Fruit fly (Drosophila melanogaster) whole organism, embryonic: Measurements from ENCODE around the gene Eip63E.

ENCODE experiments used
- Abd-B ChIP-seq: fragments of 200-800 bp; sonication (Bioruptor generic); optimal IDR thresholded peaks from 2 replicates; lab custom pipeline; 2018; ENCODE audit warnings: missing biosample characterization, mild to moderate bottlenecking, missing genetic modification characterization, moderate library complexity
- Atf3 ChIP-seq: fragments of 200-800 bp; sonication (Bioruptor generic); optimal IDR thresholded peaks from 3 replicates; lab custom pipeline; 2016; ENCODE audit warnings: missing biosample characterization, missing genetic modification characterization
- Awh ChIP-seq: fragments of 200-800 bp; sonication (Bioruptor generic); IDR thresholded peaks from 2 replicates; pipeline ENCODE4, ENCODE4 v1.3.6; 2022; ENCODE audit warnings: missing biosample characterization, missing genetic modification characterization
- B-H2 ChIP-seq: fragments of 200-800 bp; sonication (Bioruptor generic); optimal IDR thresholded peaks from 2 replicates; lab custom pipeline; 2018; ENCODE audit warnings: missing biosample characterization, mild to moderate bottlenecking, missing genetic modification characterization
- CG10267 ChIP-seq: fragments of 200-800 bp; sonication (Bioruptor generic); optimal IDR thresholded peaks from 2 replicates; lab custom pipeline; 2018; ENCODE audit warnings: missing biosample characterization, mild to moderate bottlenecking, missing genetic modification characterization, moderate library complexity
- CG10321 ChIP-seq: fragments of 200-800 bp; sonication (Bioruptor generic); IDR thresholded peaks from 2 replicates; pipeline ENCODE4 v1.3.6; 2022; ENCODE audit warnings: missing biosample characterization, missing genetic modification characterization
- CG13296 ChIP-seq: fragments of 200-800 bp; sonication (Bioruptor generic); optimal IDR thresholded peaks from 3 replicates; lab custom pipeline; 2018; ENCODE audit warnings: missing biosample characterization, mild to moderate bottlenecking, missing genetic modification characterization
- CG13624 ChIP-seq: fragments of 200-800 bp; sonication (Bioruptor generic); optimal IDR thresholded peaks from 2 replicates; lab custom pipeline; 2016; ENCODE audit warnings: missing biosample characterization, missing genetic modification characterization
- CG14667 ChIP-seq: fragments of 200-800 bp; sonication (Bioruptor generic); IDR thresholded peaks from 2 replicates; pipeline ENCODE4 v1.3.6; 2022; ENCODE audit warnings: missing biosample characterization, missing genetic modification characterization
- CG15479 ChIP-seq: fragments of 200-800 bp; sonication (Bioruptor generic); optimal IDR thresholded peaks from 3 replicates; lab custom pipeline; 2019; ENCODE audit warnings: missing biosample characterization, mild to moderate bottlenecking, missing genetic modification characterization, moderate library complexity
- CG17359 ChIP-seq: fragments of 200-800 bp; sonication (Bioruptor generic); optimal IDR thresholded peaks from 3 replicates; lab custom pipeline; 2018; ENCODE audit warnings: missing biosample characterization, mild to moderate bottlenecking, missing genetic modification characterization, moderate library complexity
- CG18599 ChIP-seq: fragments of 200-800 bp; sonication (Bioruptor generic); optimal IDR thresholded peaks from 3 replicates; lab custom pipeline; 2017; ENCODE audit warnings: missing biosample characterization, missing genetic modification characterization, mild to moderate bottlenecking, moderate library complexity, missing genetic modification reagents
- CG2199 ChIP-seq: fragments of 200-800 bp; sonication (Bioruptor generic); IDR thresholded peaks from 3 replicates; pipeline ENCODE4 v1.3.6; 2022; ENCODE audit warnings: missing biosample characterization, missing genetic modification characterization
- CG32532 ChIP-seq: fragments of 200-800 bp; sonication (Bioruptor generic); IDR thresholded peaks from 2 replicates; pipeline ENCODE4 v1.3.6; 2022; ENCODE audit warnings: missing biosample characterization, missing genetic modification characterization
- CG34376 ChIP-seq: fragments of 200-800 bp; sonication (Bioruptor generic); optimal IDR thresholded peaks from 2 replicates; lab custom pipeline; 2018; ENCODE audit warnings: missing biosample characterization, mild to moderate bottlenecking, missing genetic modification characterization
- CG4404 ChIP-seq: fragments of 200-800 bp; sonication (Bioruptor generic); IDR thresholded peaks from 2 replicates; pipeline ENCODE4 v1.3.6; 2022; ENCODE audit warnings: missing biosample characterization, missing genetic modification characterization
- CG7987 ChIP-seq: fragments of 200-800 bp; sonication (Bioruptor generic); optimal IDR thresholded peaks from 2 replicates; lab custom pipeline; 2018; ENCODE audit warnings: missing biosample characterization, mild to moderate bottlenecking, missing genetic modification characterization, moderate library complexity
- CG9727 ChIP-seq: fragments of 200-800 bp; sonication (Bioruptor generic); optimal IDR thresholded peaks from 3 replicates; lab custom pipeline; 2017; ENCODE audit warnings: missing biosample characterization, mild to moderate bottlenecking, missing genetic modification characterization
- D19B ChIP-seq: fragments of 200-800 bp; sonication (Bioruptor generic); optimal IDR thresholded peaks from 2 replicates; lab custom pipeline; 2017; ENCODE audit warnings: missing biosample characterization, mild to moderate bottlenecking, missing genetic modification characterization
- Dek ChIP-seq: fragments of 200-800 bp; sonication (Bioruptor generic); optimal IDR thresholded peaks from 3 replicates; lab custom pipeline; 2019; ENCODE audit warnings: missing biosample characterization, mild to moderate bottlenecking, missing genetic modification characterization, moderate library complexity
- Dip2 ChIP-seq: fragments of 200-800 bp; sonication (Bioruptor generic); IDR thresholded peaks from 2 replicates; pipeline ENCODE4 v1.3.6; 2022; ENCODE audit warnings: missing biosample characterization, missing genetic modification characterization
- Hmr ChIP-seq: fragments of 200-800 bp; sonication (Bioruptor generic); optimal IDR thresholded peaks from 3 replicates; lab custom pipeline; 2017; ENCODE audit warnings: mild to moderate bottlenecking, missing biosample characterization, missing genetic modification reagents, missing genetic modification characterization
- Hr51 ChIP-seq, 2 experiments: fragments of 200-800 bp; sonication (Bioruptor generic); optimal IDR thresholded peaks; 2 replicates in 1 of 2; 3 replicates in 1 of 2; lab custom pipeline; 2016 to 2018; ENCODE audit warnings: missing biosample characterization in 2 of 2, missing genetic modification characterization in 2 of 2, mild to moderate bottlenecking in 1 of 2, moderate library complexity in 1 of 2
- MBD-R2 ChIP-seq: fragments of 200-800 bp; sonication (Bioruptor generic); IDR thresholded peaks from 2 replicates; pipeline ENCODE4 v1.3.6; 2022; ENCODE audit warnings: missing biosample characterization, missing genetic modification characterization
- MTF-1 ChIP-seq: fragments of 200-800 bp; sonication (Bioruptor generic); optimal IDR thresholded peaks from 2 replicates; lab custom pipeline; 2018; ENCODE audit warnings: missing biosample characterization, mild to moderate bottlenecking, missing genetic modification characterization, borderline replicate concordance
- Mad ChIP-seq: fragments of 200-800 bp; sonication (Bioruptor generic); optimal IDR thresholded peaks from 2 replicates; lab custom pipeline; 2016; ENCODE audit warnings: missing biosample characterization, missing genetic modification characterization
- Myb ChIP-seq: fragments of 200-800 bp; sonication (Bioruptor generic); optimal IDR thresholded peaks from 2 replicates; lab custom pipeline; 2016; ENCODE audit warnings: missing biosample characterization, missing genetic modification characterization
- NC2β ChIP-seq: fragments of 200-800 bp; sonication (Bioruptor generic); optimal IDR thresholded peaks from 2 replicates; lab custom pipeline; 2016; ENCODE audit warnings: missing biosample characterization, missing genetic modification characterization
- Pdp1 ChIP-seq, 2 experiments: fragments of 200-800 bp; sonication (Bioruptor generic); optimal IDR thresholded peaks; 3 replicates each; lab custom pipeline; 2016; ENCODE audit warnings: missing biosample characterization in 2 of 2, missing genetic modification characterization in 2 of 2, mild to moderate bottlenecking in 1 of 2, moderate library complexity in 1 of 2
- br ChIP-seq: fragments of >200 bp; optimal IDR thresholded peaks from 2 replicates; lab custom pipeline; 2017
- cas ChIP-seq: fragments of 200-800 bp; sonication (Bioruptor generic); IDR thresholded peaks from 2 replicates; pipeline ENCODE4 v1.3.6; 2022; ENCODE audit warnings: missing biosample characterization, missing genetic modification characterization
- chm ChIP-seq: fragments of 200-800 bp; sonication (Bioruptor generic); IDR thresholded peaks from 2 replicates; pipeline ENCODE4 v1.3.6; 2022; ENCODE audit warnings: missing biosample characterization, missing genetic modification characterization
- crc ChIP-seq: fragments of 200-800 bp; sonication (Bioruptor generic); optimal IDR thresholded peaks from 2 replicates; lab custom pipeline; 2016; ENCODE audit warnings: missing biosample characterization, missing genetic modification characterization
- crp ChIP-seq, 2 experiments: fragments of 200-800 bp; sonication (Bioruptor generic); optimal IDR thresholded peaks; 2 replicates in 1 of 2; 3 replicates in 1 of 2; lab custom pipeline; 2017; ENCODE audit warnings: missing biosample characterization in 2 of 2, missing genetic modification characterization in 2 of 2, mild to moderate bottlenecking in 1 of 2, moderate library complexity in 1 of 2
- dmrt99B ChIP-seq: fragments of 200-800 bp; sonication (Bioruptor generic); optimal IDR thresholded peaks from 2 replicates; lab custom pipeline; 2018; ENCODE audit warnings: missing biosample characterization, mild to moderate bottlenecking, missing genetic modification characterization, moderate library complexity
- eve ChIP-seq, 2 experiments: fragments of >200 bp; optimal IDR thresholded peaks; 2 replicates each; lab custom pipeline; 2017; ENCODE audit warnings: missing biosample characterization in 2 of 2, missing genetic modification characterization in 2 of 2
- h ChIP-seq: fragments of >200 bp; optimal IDR thresholded peaks from 2 replicates; lab custom pipeline; 2017
- ham ChIP-seq: fragments of 200-800 bp; sonication (Bioruptor generic); IDR thresholded peaks from 2 replicates; pipeline ENCODE4 v1.3.6; 2022; ENCODE audit warnings: missing biosample characterization, missing genetic modification characterization
- hth ChIP-seq: fragments of >200 bp; optimal IDR thresholded peaks from 2 replicates; lab custom pipeline; 2017; ENCODE audit warnings: inconsistent platforms
- jigr1 ChIP-seq: fragments of 200-800 bp; sonication (Bioruptor generic); IDR thresholded peaks from 3 replicates; pipeline ENCODE4 v1.3.6; 2022; ENCODE audit warnings: missing biosample characterization, missing genetic modification characterization
- jing ChIP-seq: fragments of 200-800 bp; sonication (Bioruptor generic); optimal IDR thresholded peaks from 2 replicates; lab custom pipeline; 2018; ENCODE audit warnings: missing biosample characterization, mild to moderate bottlenecking, missing genetic modification characterization
- knrl ChIP-seq: fragments of 200-800 bp; sonication (Bioruptor generic); IDR thresholded peaks from 3 replicates; pipeline ENCODE4 v1.3.6; 2022; ENCODE audit warnings: missing biosample characterization, missing genetic modification characterization; ENCODE audit not compliant: partially characterized antibody
- lab ChIP-seq: fragments of 200-800 bp; sonication (Bioruptor generic); optimal IDR thresholded peaks from 3 replicates; lab custom pipeline; 2017; ENCODE audit warnings: missing biosample characterization, missing genetic modification characterization, mild to moderate bottlenecking, moderate library complexity, missing genetic modification reagents
- pzg ChIP-seq: fragments of 200-800 bp; sonication (Bioruptor generic); optimal IDR thresholded peaks from 3 replicates; lab custom pipeline; 2018; ENCODE audit warnings: missing biosample characterization, mild to moderate bottlenecking, missing genetic modification characterization, moderate library complexity
- row ChIP-seq: fragments of 200-800 bp; sonication (Bioruptor generic); IDR thresholded peaks from 3 replicates; pipeline ENCODE4 v1.3.6; 2022; ENCODE audit warnings: missing biosample characterization, missing genetic modification characterization
- slbo ChIP-seq: fragments of 200-800 bp; sonication (Bioruptor generic); IDR thresholded peaks from 2 replicates; pipeline ENCODE4 v1.3.6; 2022; ENCODE audit warnings: missing biosample characterization, missing genetic modification characterization
- slou ChIP-seq: fragments of 200-800 bp; sonication (Bioruptor generic); optimal IDR thresholded peaks from 3 replicates; lab custom pipeline; 2016; ENCODE audit warnings: missing biosample characterization, missing genetic modification characterization
- sna ChIP-seq: fragments of 200-800 bp; sonication (Bioruptor generic); IDR thresholded peaks from 2 replicates; pipeline ENCODE4 v1.3.6; 2022; ENCODE audit warnings: missing biosample characterization, missing genetic modification characterization; ENCODE audit not compliant: partially characterized antibody
- stc ChIP-seq: fragments of 200-800 bp; sonication (Bioruptor generic); IDR thresholded peaks from 2 replicates; pipeline ENCODE4 v1.3.6; 2022; ENCODE audit warnings: missing biosample characterization, missing genetic modification characterization
- tgo ChIP-seq: fragments of 200-800 bp; sonication (Bioruptor generic); IDR thresholded peaks from 3 replicates; pipeline ENCODE4 v1.3.6; 2022; ENCODE audit warnings: missing biosample characterization, missing genetic modification characterization
- ttk ChIP-seq: fragments of 200-800 bp; sonication (Bioruptor generic); IDR thresholded peaks from 2 replicates; pipeline ENCODE4 v2.1.2; 2022; ENCODE audit warnings: missing biosample characterization, missing genetic modification characterization

The Eip63E gene

dm6 chr3L:3472786-3473185, 42.8 kb upstream of the Eip63E start (continued):
- no peak for TF ChIP-seq knrl (GFP tag; lab: Robert Waterston, UW)
- TF ChIP-seq CG13296 (GFP tag; lab: Kevin White, UChicago) = peak; percentile 86
- TF ChIP-seq Hr51 (GFP tag; optimal IDR thresholded peaks at IDR 0.05; lab: Kevin White, UChicago) = peak; percentile 55 to 80
- no peak for TF ChIP-seq CG2199
- TF ChIP-seq tgo = peak; percentile 25; the same call in 1 of the 3 replicates
- TF ChIP-seq Hmr (GFP tag; lab: Kevin White, UChicago) = peak; percentile 94
- TF ChIP-seq CG4404 (GFP tag; lab: Robert Waterston, UW) = 0 out of 2 replicates have a peak, but pooled peaks have one; percentile 14
- no peak for TF ChIP-seq sna
- TF ChIP-seq B-H2 = peak; percentile 89
- TF ChIP-seq row (GFP tag; lab: Robert Waterston, UW) = peak; percentile 81
- no peak for TF ChIP-seq br (lab: Kevin White, UChicago)
- TF ChIP-seq CG18599 (GFP tag; lab: Kevin White, UChicago) = peak; percentile 97
- TF ChIP-seq NC2β = no peak
- no peak for TF ChIP-seq CG15479 (GFP tag; lab: Kevin White, UChicago)
- peak; percentile 96 for TF ChIP-seq lab
- no peak for TF ChIP-seq CG10321 (GFP tag; lab: Robert Waterston, UW)
- no peak for TF ChIP-seq h (lab: Kevin White, UChicago)
- TF ChIP-seq Dek (tag; lab: Kevin White, UChicago) = peak; percentile 83
- TF ChIP-seq crc (GFP tag; lab: Kevin White, UChicago) = peak; percentile 26
- 0 out of 2 replicates have a peak, but pooled peaks have one; percentile 47 for TF ChIP-seq Awh (GFP tag; lab: Robert Waterston, UW)
- TF ChIP-seq CG14667 (GFP tag; lab: Robert Waterston, UW) = no peak
- TF ChIP-seq jigr1 (GFP tag; lab: Robert Waterston, UW) = no peak
- no peak for TF ChIP-seq crp (GFP tag; optimal IDR thresholded peaks at IDR 0.05; lab: Kevin White, UChicago)
- no peak for TF ChIP-seq Mad (GFP tag; lab: Kevin White, UChicago)
- no peak; the same call in 1 of the 2 replicates for TF ChIP-seq ham
- TF ChIP-seq CG34376 (GFP tag; lab: Kevin White, UChicago) = peak; percentile 89
- TF ChIP-seq cas = 0 out of 2 replicates have a peak, but pooled peaks have one; percentile 44
- TF ChIP-seq Myb (GFP tag; lab: Kevin White, UChicago) = peak; percentile 51
- TF ChIP-seq CG17359 = peak; percentile 75
- peak; percentile 54 for TF ChIP-seq CG10267 (tag; lab: Kevin White, UChicago)
- peak; percentile 85 for TF ChIP-seq CG32532 (GFP tag; lab: Robert Waterston, UW)
- TF ChIP-seq eve (GFP tag; optimal IDR thresholded peaks at IDR 0.05; lab: Kevin White, UChicago) = no peak
- peak; percentile 56 for TF ChIP-seq MTF-1 (GFP tag; lab: Kevin White, UChicago)
- no peak for TF ChIP-seq slou (GFP tag; lab: Kevin White, UChicago)
- TF ChIP-seq CG13624 (GFP tag; lab: Kevin White, UChicago) = peak; percentile 57
- peak; percentile 54 to 69 for TF ChIP-seq Pdp1 (GFP tag; optimal IDR thresholded peaks at IDR 0.05; lab: Kevin White, UChicago)
- peak; percentile 69 for TF ChIP-seq CG9727
- TF ChIP-seq Abd-B = peak; percentile 17
- TF ChIP-seq dmrt99B (tag; lab: Kevin White, UChicago) = peak; percentile 76
- TF ChIP-seq pzg (GFP tag; lab: Kevin White, UChicago) = no peak
- no peak for TF ChIP-seq hth (lab: Kevin White, UChicago)
- TF ChIP-seq MBD-R2 (GFP tag; lab: Robert Waterston, UW) = peak; percentile 60; the same call in 1 of the 2 replicates
- peak; percentile 73 for TF ChIP-seq stc (GFP tag; lab: Robert Waterston, UW)
- TF ChIP-seq D19B (GFP tag; lab: Kevin White, UChicago) = peak; percentile 42
- no peak for TF ChIP-seq jing (GFP tag; lab: Kevin White, UChicago)
- no peak for TF ChIP-seq Atf3 (GFP tag; lab: Kevin White, UChicago)
- no peak for TF ChIP-seq Dip2
- TF ChIP-seq chm (GFP tag; lab: Robert Waterston, UW) = peak; percentile 78; the same call in 1 of the 2 replicates
- no peak for TF ChIP-seq ttk
- TF ChIP-seq CG7987 (GFP tag; lab: Kevin White, UChicago) = no peak
- TF ChIP-seq slbo = peak; percentile 77
